Fruit fly (Drosophila melanogaster): Measurements from ENCODE around the gene Gr28b.

Gr28b gene

DNA sequence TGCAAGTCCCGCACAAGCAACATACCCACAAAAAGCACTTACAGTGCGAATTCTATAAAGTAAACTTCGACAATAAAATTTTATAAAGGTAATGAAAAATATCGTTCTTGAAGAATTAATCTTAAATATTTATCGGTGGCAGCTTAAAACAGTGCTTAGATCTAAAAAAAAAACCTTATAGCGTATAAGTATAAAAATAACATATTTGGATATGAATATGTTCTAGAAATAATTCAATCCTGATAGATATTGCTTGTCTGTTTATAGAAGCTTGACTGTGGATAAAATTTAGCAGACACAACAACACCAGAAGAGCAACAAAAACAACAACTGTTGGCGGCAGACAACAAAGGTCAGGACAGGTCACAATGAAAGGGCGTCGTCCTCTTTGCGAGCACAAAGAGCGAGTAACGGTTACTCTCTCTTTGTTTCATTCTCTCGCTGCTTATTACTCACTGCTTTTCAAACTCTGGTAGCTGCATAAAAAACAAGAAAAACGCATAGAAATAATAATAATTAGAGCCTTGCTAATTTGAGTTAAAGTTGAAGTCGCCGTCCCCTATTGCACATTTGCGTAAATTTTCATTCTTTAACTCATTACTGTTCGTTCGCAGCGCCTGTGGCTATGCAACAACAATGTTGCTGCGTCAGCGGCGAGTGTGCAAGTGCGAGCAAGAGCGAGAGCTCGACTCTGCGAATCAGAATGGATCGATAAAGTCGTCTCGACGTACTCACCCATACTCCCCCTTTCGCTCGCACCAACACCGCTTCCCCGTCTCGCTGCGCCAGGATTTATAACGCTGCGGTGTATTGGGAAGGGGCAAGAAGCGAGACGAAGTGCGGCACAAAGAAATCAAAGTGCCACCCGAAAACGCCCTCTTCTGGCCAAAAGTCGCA lies 42.4 kb downstream of the Gr28b start:
- no peak for TF ChIP-seq pan (optimal IDR thresholded peaks at IDR 0.05)
- no peak for TF ChIP-seq Myc (optimal IDR thresholded peaks at IDR 0.05)
- TF ChIP-seq jim (GFP tag; optimal IDR thresholded peaks at IDR 0.05), result no peak
- peak; percentile 89 for TF ChIP-seq CG9705 (GFP tag; optimal IDR thresholded peaks at IDR 0.05)
- peak; percentile 74 for TF ChIP-seq Hr83 (GFP tag; optimal IDR thresholded peaks at IDR 0.05; ENCODE audit: poor library complexity, severe bottlenecking)
- peak; percentile 97 for TF ChIP-seq HLH106 (tag; optimal IDR thresholded peaks at IDR 0.05)
- peak; percentile 93 for TF ChIP-seq Sp1 (GFP tag; optimal IDR thresholded peaks at IDR 0.05)
- peak; percentile 50 for TF ChIP-seq Jra (GFP tag; optimal IDR thresholded peaks at IDR 0.05)
- TF ChIP-seq ey (GFP tag; optimal IDR thresholded peaks at IDR 0.05), result peak; percentile 61
- TF ChIP-seq br (GFP tag; optimal IDR thresholded peaks at IDR 0.05), result peak; percentile 80
- no peak for TF ChIP-seq brk (GFP tag; optimal IDR thresholded peaks at IDR 0.05)
- TF ChIP-seq dmrt93B (GFP tag; optimal IDR thresholded peaks at IDR 0.05), result peak; percentile 79
- no peak for TF ChIP-seq Hr78 (GFP tag; optimal IDR thresholded peaks at IDR 0.05)
- TF ChIP-seq rgr (GFP tag; optimal IDR thresholded peaks at IDR 0.05), result peak; percentile 43
- no peak for TF ChIP-seq Rel (GFP tag; optimal IDR thresholded peaks at IDR 0.05)
- peak; percentile 87 for TF ChIP-seq Rel (tag; optimal IDR thresholded peaks at IDR 0.05)
- peak; percentile 65 for TF ChIP-seq dsf (GFP tag; optimal IDR thresholded peaks at IDR 0.05; ENCODE audit: borderline replicate concordance)
- TF ChIP-seq GATAd (GFP tag; optimal IDR thresholded peaks at IDR 0.05), result no peak
- TF ChIP-seq sv (GFP tag; optimal IDR thresholded peaks at IDR 0.05), result no peak
- no peak for TF ChIP-seq Dfd (GFP tag; optimal IDR thresholded peaks at IDR 0.05)
- TF ChIP-seq psq (GFP tag; optimal IDR thresholded peaks at IDR 0.05), result peak; percentile 54
- TF ChIP-seq woc (GFP tag; optimal IDR thresholded peaks at IDR 0.05), result peak; percentile 3
- no peak for TF ChIP-seq Mio (GFP tag; optimal IDR thresholded peaks at IDR 0.05)
- peak; percentile 55 for TF ChIP-seq tai (GFP tag; optimal IDR thresholded peaks at IDR 0.05)
- no peak for TF ChIP-seq N (GFP tag; optimal IDR thresholded peaks at IDR 0.05)
- peak in 1 of 2 experiments; percentile 34 for TF ChIP-seq dl (GFP tag; optimal IDR thresholded peaks at IDR 0.05; ENCODE audit: insufficient read depth in 1 of 2, partially characterized antibody in 2 of 2)
- TF ChIP-seq usp (GFP tag; optimal IDR thresholded peaks at IDR 0.05), result no peak
- TF ChIP-seq Vsx2 (GFP tag; optimal IDR thresholded peaks at IDR 0.05; ENCODE audit: partially characterized antibody), result no peak
- no peak for TF ChIP-seq CrebA (GFP tag; optimal IDR thresholded peaks at IDR 0.05; ENCODE audit: borderline replicate concordance)
- TF ChIP-seq h (GFP tag; optimal IDR thresholded peaks at IDR 0.05), result peak; percentile 70
- TF ChIP-seq Dif (GFP tag; optimal IDR thresholded peaks at IDR 0.05; ENCODE audit: partially characterized antibody), result peak; percentile 25
- TF ChIP-seq Abd-B (GFP tag; optimal IDR thresholded peaks at IDR 0.05), result no peak
- TF ChIP-seq CG32264 (GFP tag; optimal IDR thresholded peaks at IDR 0.05), result peak; percentile 6
- no peak for TF ChIP-seq lola (GFP tag; optimal IDR thresholded peaks at IDR 0.05)
- TF ChIP-seq foxo (GFP tag; optimal IDR thresholded peaks at IDR 0.05), result peak; percentile 0 to 74
- TF ChIP-seq fru (GFP tag; optimal IDR thresholded peaks at IDR 0.05), result peak; percentile 67
- TF ChIP-seq Hnf4 (GFP tag; optimal IDR thresholded peaks at IDR 0.05), result peak; percentile 46
- TF ChIP-seq sage (GFP tag; optimal IDR thresholded peaks at IDR 0.05), result no peak
- TF ChIP-seq OdsH (GFP tag; optimal IDR thresholded peaks at IDR 0.05), result peak; percentile 75

DNA sequence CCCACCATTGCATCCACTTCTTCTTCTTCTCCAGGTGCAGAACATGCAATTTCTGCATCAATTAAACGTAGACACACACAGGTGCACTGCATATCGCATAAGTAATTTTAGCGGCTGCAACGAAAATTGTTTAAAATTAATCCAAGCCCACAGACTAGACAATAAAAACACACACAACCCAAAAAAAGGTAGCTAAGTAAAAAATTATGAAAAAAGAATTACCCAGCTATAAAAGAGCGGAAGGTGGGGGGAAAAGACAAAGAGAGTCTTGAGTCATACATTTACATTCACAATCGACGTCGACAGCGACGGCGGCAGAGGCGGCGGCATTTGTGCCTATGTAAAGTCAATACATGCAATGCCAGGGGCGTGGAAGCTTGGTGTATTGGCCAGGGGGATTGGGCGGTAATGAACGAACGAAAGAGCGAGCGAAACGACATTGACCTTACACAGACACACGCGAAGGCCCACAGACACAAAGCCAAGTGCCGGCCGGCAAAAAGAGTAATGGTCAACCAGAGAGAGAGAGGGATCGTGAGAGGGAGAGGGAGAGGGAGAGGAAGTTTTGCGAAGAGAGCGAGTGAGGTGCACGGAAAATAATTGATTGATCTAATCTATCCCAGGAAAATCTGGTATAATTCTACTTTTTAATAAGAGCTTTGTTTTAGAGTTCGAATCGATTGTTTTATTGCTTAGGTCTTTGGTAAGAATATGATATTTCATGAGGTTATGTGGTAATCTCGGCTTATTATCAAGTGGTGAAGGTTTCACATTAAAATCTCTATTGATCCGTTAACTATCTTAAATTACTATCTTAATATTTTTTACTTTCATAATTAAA lies 43.7 kb downstream of the Gr28b start:
- TF ChIP-seq lola (GFP tag; optimal IDR thresholded peaks at IDR 0.05), result no peak
- TF ChIP-seq foxo (GFP tag; optimal IDR thresholded peaks at IDR 0.05), result peak in 1 of 2 experiments; percentile 82
- TF ChIP-seq ey (GFP tag; optimal IDR thresholded peaks at IDR 0.05), result peak; percentile 68
- no peak for TF ChIP-seq usp (GFP tag; optimal IDR thresholded peaks at IDR 0.05)
- TF ChIP-seq Hr83 (GFP tag; optimal IDR thresholded peaks at IDR 0.05; ENCODE audit: poor library complexity, severe bottlenecking), result peak; percentile 76
- TF ChIP-seq Rel (GFP tag; optimal IDR thresholded peaks at IDR 0.05), result no peak
- TF ChIP-seq Rel (tag; optimal IDR thresholded peaks at IDR 0.05), result peak; percentile 45
- peak; percentile 49 for TF ChIP-seq woc (GFP tag; optimal IDR thresholded peaks at IDR 0.05)
- TF ChIP-seq Sp1 (GFP tag; optimal IDR thresholded peaks at IDR 0.05), result peak; percentile 89
- TF ChIP-seq Vsx2 (GFP tag; optimal IDR thresholded peaks at IDR 0.05; ENCODE audit: partially characterized antibody), result no peak
- peak; percentile 6 for TF ChIP-seq brk (GFP tag; optimal IDR thresholded peaks at IDR 0.05)
- peak; percentile 74 for TF ChIP-seq rgr (GFP tag; optimal IDR thresholded peaks at IDR 0.05)
- TF ChIP-seq GATAd (GFP tag; optimal IDR thresholded peaks at IDR 0.05), result no peak
- TF ChIP-seq dsf (GFP tag; optimal IDR thresholded peaks at IDR 0.05; ENCODE audit: borderline replicate concordance), result no peak
- TF ChIP-seq dmrt93B (GFP tag; optimal IDR thresholded peaks at IDR 0.05), result peak; percentile 71
- no peak for TF ChIP-seq Mio (GFP tag; optimal IDR thresholded peaks at IDR 0.05)
- TF ChIP-seq jim (GFP tag; optimal IDR thresholded peaks at IDR 0.05), result no peak
- TF ChIP-seq pan (optimal IDR thresholded peaks at IDR 0.05), result no peak
- peak; percentile 83 for TF ChIP-seq OdsH (GFP tag; optimal IDR thresholded peaks at IDR 0.05)
- peak; percentile 78 for TF ChIP-seq HLH106 (tag; optimal IDR thresholded peaks at IDR 0.05)
- no peak for TF ChIP-seq CG9705 (GFP tag; optimal IDR thresholded peaks at IDR 0.05)
- no peak for TF ChIP-seq Hr78 (GFP tag; optimal IDR thresholded peaks at IDR 0.05)
- peak; percentile 72 for TF ChIP-seq psq (GFP tag; optimal IDR thresholded peaks at IDR 0.05)
- peak; percentile 59 for TF ChIP-seq sage (GFP tag; optimal IDR thresholded peaks at IDR 0.05)
- peak; percentile 89 for TF ChIP-seq Dif (GFP tag; optimal IDR thresholded peaks at IDR 0.05; ENCODE audit: partially characterized antibody)
- TF ChIP-seq sv (GFP tag; optimal IDR thresholded peaks at IDR 0.05), result no peak
- peak; percentile 73 for TF ChIP-seq h (GFP tag; optimal IDR thresholded peaks at IDR 0.05)
- no peak for TF ChIP-seq CrebA (GFP tag; optimal IDR thresholded peaks at IDR 0.05; ENCODE audit: borderline replicate concordance)
- TF ChIP-seq Abd-B (GFP tag; optimal IDR thresholded peaks at IDR 0.05), result no peak
- peak in 1 of 2 experiments; percentile 60 for TF ChIP-seq dl (GFP tag; optimal IDR thresholded peaks at IDR 0.05; ENCODE audit: insufficient read depth in 1 of 2, partially characterized antibody in 2 of 2)
- peak; percentile 21 for TF ChIP-seq tai (GFP tag; optimal IDR thresholded peaks at IDR 0.05)
- TF ChIP-seq Hnf4 (GFP tag; optimal IDR thresholded peaks at IDR 0.05), result peak; percentile 2
- TF ChIP-seq CG32264 (GFP tag; optimal IDR thresholded peaks at IDR 0.05), result no peak
- TF ChIP-seq Jra (GFP tag; optimal IDR thresholded peaks at IDR 0.05), result peak; percentile 87

Measured in whole organism, wandering third instar larva.